Fruit fly (Drosophila melanogaster) whole organism, pupa: ENCODE results near the gene Imp.

ENCODE experiments used
- CG17806 ChIP-seq: fragments of 200-800 bp; sonication (Bioruptor generic); optimal IDR thresholded peaks from 2 replicates; lab custom pipeline; 2018; ENCODE audit warnings: missing biosample characterization, mild to moderate bottlenecking, missing genetic modification characterization, moderate library complexity
- CG34367 ChIP-seq: fragments of 200-800 bp; sonication (Bioruptor generic); optimal IDR thresholded peaks from 2 replicates; lab custom pipeline; 2018; ENCODE audit warnings: missing biosample characterization, mild to moderate bottlenecking, missing genetic modification characterization
- CG8301 ChIP-seq: fragments of 200-800 bp; sonication (Bioruptor generic); optimal IDR thresholded peaks from 2 replicates; lab custom pipeline; 2018; ENCODE audit warnings: missing biosample characterization, mild to moderate bottlenecking, missing genetic modification characterization
- CG9948 ChIP-seq: fragments of 200-800 bp; sonication (Bioruptor generic); optimal IDR thresholded peaks from 2 replicates; lab custom pipeline; 2018; ENCODE audit warnings: missing biosample characterization, mild to moderate bottlenecking, missing genetic modification characterization, moderate library complexity
- gl ChIP-seq: fragments of 200-800 bp; sonication (Bioruptor generic); optimal IDR thresholded peaks from 2 replicates; lab custom pipeline; 2018; ENCODE audit warnings: missing biosample characterization, mild to moderate bottlenecking, missing genetic modification characterization

DNA sequence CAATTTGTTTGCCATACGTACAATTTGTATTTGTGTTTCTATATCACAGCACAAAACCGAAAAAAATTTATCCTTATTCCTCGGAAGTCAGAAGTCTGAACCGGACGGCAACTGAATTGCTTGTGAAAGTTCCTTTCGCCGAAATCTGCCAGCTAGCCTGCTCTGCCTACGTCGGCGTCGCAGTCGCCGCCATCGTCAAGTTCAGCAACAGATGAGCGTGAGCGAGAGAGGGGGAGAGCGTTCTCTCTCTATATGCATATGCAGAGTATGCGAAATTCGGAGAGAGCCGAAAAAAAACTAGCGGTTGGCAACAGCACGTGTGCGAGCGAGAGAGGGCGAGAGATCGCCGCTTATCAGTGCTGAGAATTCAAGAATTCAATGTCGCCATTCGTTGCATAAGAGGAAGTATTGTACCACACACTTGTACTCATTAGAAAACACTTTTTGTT is 39.7 kb downstream of the Imp start:
- TF ChIP-seq CG34367 (tag; lab: Kevin White, UChicago) = no peak
- no peak for TF ChIP-seq gl (tag; lab: Kevin White, UChicago)
- TF ChIP-seq CG8301 (tag; lab: Kevin White, UChicago) = no peak
- no peak for TF ChIP-seq CG17806 (tag; lab: Kevin White, UChicago)
- TF ChIP-seq CG9948 (tag; lab: Kevin White, UChicago) = no peak
